Fruit fly (Drosophila melanogaster): ENCODE data around the gene CG34263.

CG34263 gene

DNA sequence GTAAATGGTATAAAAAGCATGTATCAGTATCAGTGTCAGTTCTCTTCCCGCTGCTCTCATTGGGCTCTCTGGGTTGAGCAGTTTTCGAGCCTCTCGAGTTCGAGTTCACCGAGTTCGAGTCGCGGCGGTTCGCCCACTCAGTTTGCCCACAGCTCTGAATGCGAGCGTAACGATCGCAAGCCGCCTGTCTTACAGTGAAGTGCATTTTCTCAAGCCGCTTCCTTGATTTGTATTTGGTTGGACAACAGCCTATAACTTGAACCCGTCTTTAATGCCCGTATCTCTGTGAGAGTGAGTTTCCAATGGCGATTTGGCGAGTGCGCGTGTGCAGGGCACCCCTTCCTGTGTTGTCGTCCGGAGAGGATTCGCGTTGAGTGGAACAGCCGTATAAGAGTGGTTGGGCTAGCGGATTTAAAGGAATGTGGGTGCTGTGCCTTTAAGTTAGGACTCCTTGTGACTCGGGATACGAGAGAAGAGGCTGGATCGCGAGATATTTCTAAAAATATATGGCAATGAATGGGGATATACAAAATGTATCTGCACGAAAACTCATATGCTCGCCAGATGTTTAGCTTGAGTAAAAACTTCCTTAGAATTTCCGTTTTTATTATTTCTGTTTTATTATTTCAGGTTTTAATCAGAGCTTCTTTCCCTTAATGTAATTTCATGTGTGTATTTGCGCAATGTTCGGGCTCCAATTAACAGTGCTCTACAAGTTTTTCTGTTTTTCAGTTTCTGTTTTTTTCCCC is 6.0 kb upstream of the CG34263 start (continued):
- TF ChIP-seq H15 (GFP tag; IDR thresholded peaks at IDR 0.05), result no peak
- no peak for TF ChIP-seq CG14050 (GFP tag; IDR thresholded peaks at IDR 0.05)
- no peak for TF ChIP-seq exex (tag; optimal IDR thresholded peaks at IDR 0.05)
- no peak for TF ChIP-seq Hand (GFP tag; optimal IDR thresholded peaks at IDR 0.05)
- TF ChIP-seq E2f2 (GFP tag; IDR thresholded peaks at IDR 0.05), result 0 out of 2 replicates have a peak, but pooled peaks have one; percentile 15
- no peak for TF ChIP-seq cwo (GFP tag; optimal IDR thresholded peaks at IDR 0.05)
- TF ChIP-seq CG11247 (GFP tag; IDR thresholded peaks at IDR 0.05), result no peak
- TF ChIP-seq p53 (GFP tag; optimal IDR thresholded peaks at IDR 0.05), result no peak
- no peak for TF ChIP-seq CG7372 (GFP tag; IDR thresholded peaks at IDR 0.05)
- no peak for TF ChIP-seq sqz (GFP tag; optimal IDR thresholded peaks at IDR 0.05)
- no peak for TF ChIP-seq YL-1 (GFP tag; optimal IDR thresholded peaks at IDR 0.05)
- peak; percentile 78 for TF ChIP-seq bbx (GFP tag; IDR thresholded peaks at IDR 0.05; ENCODE audit: partially characterized antibody)
- no peak for TF ChIP-seq CG42726 (GFP tag; IDR thresholded peaks at IDR 0.05; ENCODE audit: partially characterized antibody)
- TF ChIP-seq zf30C (GFP tag; optimal IDR thresholded peaks at IDR 0.05), result no peak
- no peak for TF ChIP-seq CG8388 (GFP tag; optimal IDR thresholded peaks at IDR 0.05)
- TF ChIP-seq CG18764 (GFP tag; optimal IDR thresholded peaks at IDR 0.05), result no peak
- no peak for TF ChIP-seq CG31441 (GFP tag; IDR thresholded peaks at IDR 0.05)
- peak; percentile 94 for TF ChIP-seq Jarid2 (GFP tag; optimal IDR thresholded peaks at IDR 0.05)
- TF ChIP-seq Oli (tag; optimal IDR thresholded peaks at IDR 0.05), result no peak
- no peak for TF ChIP-seq CG2116 (GFP tag; optimal IDR thresholded peaks at IDR 0.05)
- 0 out of 2 replicates have a peak, but pooled peaks have one; percentile 46 for TF ChIP-seq sna (GFP tag; IDR thresholded peaks at IDR 0.05; ENCODE audit: partially characterized antibody)
- peak; percentile 88 for TF ChIP-seq sr (GFP tag; IDR thresholded peaks at IDR 0.05)
- TF ChIP-seq Neu2 (GFP tag; optimal IDR thresholded peaks at IDR 0.05; ENCODE audit: borderline replicate concordance), result no peak
- TF ChIP-seq CG14860 (GFP tag; IDR thresholded peaks at IDR 0.05; ENCODE audit: partially characterized antibody), result no peak
- TF ChIP-seq kni (GFP tag; optimal IDR thresholded peaks at IDR 0.05), result no peak
- TF ChIP-seq fd64A (GFP tag; optimal IDR thresholded peaks at IDR 0.05), result no peak
- TF ChIP-seq tin (GFP tag; optimal IDR thresholded peaks at IDR 0.05), result no peak
- TF ChIP-seq caup (GFP tag; optimal IDR thresholded peaks at IDR 0.05; ENCODE audit: severe bottlenecking), result no peak
- TF ChIP-seq Nf-YA (GFP tag; IDR thresholded peaks at IDR 0.05), result no peak
- peak; percentile 58 for TF ChIP-seq D (optimal IDR thresholded peaks at IDR 0.05)
- no peak for TF ChIP-seq D (GFP tag; optimal IDR thresholded peaks at IDR 0.05)
- peak; percentile 43; the same call in 1 of the 3 replicates for TF ChIP-seq CG6791 (GFP tag; IDR thresholded peaks at IDR 0.05; ENCODE audit: partially characterized antibody)
- no peak for TF ChIP-seq CG13624 (GFP tag; optimal IDR thresholded peaks at IDR 0.05)
- no peak for TF ChIP-seq salm (tag; optimal IDR thresholded peaks at IDR 0.05)
- TF ChIP-seq CG33557 (GFP tag; optimal IDR thresholded peaks at IDR 0.05), result no peak
- TF ChIP-seq pnt (GFP tag; optimal IDR thresholded peaks at IDR 0.05), result no peak
- no peak for TF ChIP-seq CG9437 (GFP tag; optimal IDR thresholded peaks at IDR 0.05)
- TF ChIP-seq Dbx (GFP tag; IDR thresholded peaks at IDR 0.05), result 0 out of 3 replicates have a peak, but pooled peaks have one; percentile 28
- TF ChIP-seq CG14965 (GFP tag; optimal IDR thresholded peaks at IDR 0.05; ENCODE audit: borderline replicate concordance), result no peak
- TF ChIP-seq CG31365 (tag; optimal IDR thresholded peaks at IDR 0.05), result no peak
- TF ChIP-seq dpn (GFP tag; optimal IDR thresholded peaks at IDR 0.05), result no peak
- no peak for TF ChIP-seq Hsf (GFP tag; optimal IDR thresholded peaks at IDR 0.05)
- no peak for TF ChIP-seq Hmx (GFP tag; optimal IDR thresholded peaks at IDR 0.05)
- TF ChIP-seq CG1603 (tag; optimal IDR thresholded peaks at IDR 0.05), result no peak
- no peak for TF ChIP-seq wek (GFP tag; optimal IDR thresholded peaks at IDR 0.05)
- TF ChIP-seq Hmr (GFP tag; optimal IDR thresholded peaks at IDR 0.05), result no peak
- TF ChIP-seq crc (GFP tag; optimal IDR thresholded peaks at IDR 0.05), result no peak
- no peak for TF ChIP-seq CG17186 (GFP tag; optimal IDR thresholded peaks at IDR 0.05)
- TF ChIP-seq CG7928 (GFP tag; optimal IDR thresholded peaks at IDR 0.05), result no peak

All from whole organism, embryonic.